Worm (Caenorhabditis elegans) whole organism, L4 larva: ENCODE measurements around the gene spat-2.

Experiments used
- F44E2.7 ChIP-seq: fragments of 200-800 bp; sonication (Bioruptor generic); IDR thresholded peaks from 2 replicates; pipeline ENCODE4 v2.1.2; 2022; ENCODE audit warnings: missing genetic modification characterization, missing compliant biosample characterization
- Y5F2A.4 ChIP-seq: fragments of 200-800 bp; sonication (Bioruptor generic); optimal IDR thresholded peaks from 2 replicates; lab custom pipeline; 2018; ENCODE audit warnings: mild to moderate bottlenecking, missing genetic modification characterization, missing compliant biosample characterization
- ZK546.5 ChIP-seq, 2 experiments: sonication (generic microtip); optimal IDR thresholded peaks; 2 replicates each; lab custom pipeline; 2017; ENCODE audit warnings: missing biosample characterization in 2 of 2, missing genetic modification characterization in 2 of 2
- arid-1 ChIP-seq: fragments of 200-800 bp; sonication (Bioruptor generic); conservative IDR thresholded peaks from 2 replicates; pipeline ENCODE4 v1.3.6; 2022; ENCODE audit warnings: missing genetic modification reagents, missing genetic modification characterization, missing compliant biosample characterization
- hlh-11 ChIP-seq: fragments of 200-800 bp; sonication (Bioruptor generic); optimal IDR thresholded peaks from 2 replicates; lab custom pipeline; 2018; ENCODE audit warnings: mild to moderate bottlenecking, missing genetic modification characterization, missing compliant biosample characterization
- lin-39 ChIP-seq: fragments of 150-350 bp; optimal IDR thresholded peaks from 2 replicates; lab custom pipeline; 2014; ENCODE audit warnings: missing biosample characterization, missing genetic modification reagents, missing genetic modification characterization
- lsy-2 ChIP-seq, 2 experiments: fragments of 150-350 bp in 1 of 2; sonication (generic microtip) in 1 of 2; optimal IDR thresholded peaks; 2 replicates each; lab custom pipeline; 2014 to 2017; ENCODE audit warnings: missing biosample characterization in 2 of 2, missing genetic modification characterization in 2 of 2
- nhr-48 ChIP-seq: sonication (generic microtip); optimal IDR thresholded peaks from 2 replicates; lab custom pipeline; 2016; ENCODE audit warnings: mild to moderate bottlenecking, missing genetic modification characterization, missing compliant biosample characterization
- pha-4 ChIP-seq, 2 experiments: fragments of 150-350 bp in 1 of 2; fragments of 200-800 bp in 1 of 2; sonication (Bioruptor generic) in 1 of 2; IDR thresholded peaks in 1 of 2; optimal IDR thresholded peaks in 1 of 2; 2 replicates each; pipeline versions ENCODE4 v1.3.6 to Lab custom; 2014 to 2022; ENCODE audit warnings: missing genetic modification characterization in 2 of 2, missing genetic modification reagents in 2 of 2, missing biosample characterization in 1 of 2, missing compliant biosample characterization in 1 of 2
- set-16 ChIP-seq: fragments of 200-800 bp; sonication (Bioruptor generic); IDR thresholded peaks from 2 replicates; pipeline ENCODE4 v1.3.6; 2022; ENCODE audit warnings: missing genetic modification reagents, missing genetic modification characterization, missing compliant biosample characterization
- zip-2 ChIP-seq: fragments of 150-350 bp; optimal IDR thresholded peaks from 2 replicates; lab custom pipeline; 2014; ENCODE audit warnings: missing biosample characterization, missing genetic modification characterization

ce11 chrIII:11050658-11051118 lies 13.9 kb downstream of the spat-2 start:
- TF ChIP-seq pha-4 (GFP tag; IDR thresholded peaks at IDR 0.05; lab: Robert Waterston, UW) (0 out of 2 replicates have a peak, but pooled peaks have one; percentile 23), pha-4 (tag; optimal IDR thresholded peaks at IDR 0.05; lab: Kevin White, UChicago) (peak; percentile 50), F44E2.7 (no peak), arid-1 (GFP tag; lab: Robert Waterston, UW) (no peak), Y5F2A.4 (GFP tag; lab: Kevin White, UChicago) (no peak), set-16 (GFP tag; lab: Robert Waterston, UW) (peak; percentile 60), hlh-11 (tag; lab: Kevin White, UChicago) (peak; percentile 73), nhr-48 (tag; lab: Kevin White, UChicago) (no peak), ZK546.5 (tag; optimal IDR thresholded peaks at IDR 0.05; lab: Kevin White, UChicago) (no peak), lsy-2 (tag; optimal IDR thresholded peaks at IDR 0.05; lab: Kevin White, UChicago) (peak in 1 of 2 experiments; percentile 15), lin-39 (tag; lab: Kevin White, UChicago) (no peak), zip-2 (tag; lab: Kevin White, UChicago) (no peak)
